Fruit fly (Drosophila melanogaster) whole organism, embryonic: ENCODE results near the gene CG4660.

Experiments used
- Atf6 ChIP-seq: fragments of 200-800 bp; sonication (Bioruptor generic); IDR thresholded peaks from 2 replicates; pipeline ENCODE4 v1.3.6; 2022; ENCODE audit warnings: missing biosample characterization, missing genetic modification characterization
- BtbVII ChIP-seq: fragments of 200-800 bp; sonication (Bioruptor generic); optimal IDR thresholded peaks from 3 replicates; lab custom pipeline; 2017; ENCODE audit warnings: missing biosample characterization, mild to moderate bottlenecking, missing genetic modification characterization
- CG10267 ChIP-seq: fragments of 200-800 bp; sonication (Bioruptor generic); optimal IDR thresholded peaks from 2 replicates; lab custom pipeline; 2018; ENCODE audit warnings: missing biosample characterization, mild to moderate bottlenecking, missing genetic modification characterization, moderate library complexity
- CG11504 ChIP-seq: fragments of 200-800 bp; sonication (Bioruptor generic); optimal IDR thresholded peaks from 3 replicates; lab custom pipeline; 2019; ENCODE audit warnings: missing biosample characterization, mild to moderate bottlenecking, missing genetic modification characterization, moderate library complexity
- CG13296 ChIP-seq: fragments of 200-800 bp; sonication (Bioruptor generic); optimal IDR thresholded peaks from 3 replicates; lab custom pipeline; 2018; ENCODE audit warnings: missing biosample characterization, mild to moderate bottlenecking, missing genetic modification characterization
- CG13894 ChIP-seq: fragments of 200-800 bp; sonication (Bioruptor generic); optimal IDR thresholded peaks from 3 replicates; lab custom pipeline; 2018; ENCODE audit warnings: missing biosample characterization, mild to moderate bottlenecking, missing genetic modification characterization, moderate library complexity
- CG2120 ChIP-seq: fragments of 200-800 bp; sonication (Bioruptor generic); optimal IDR thresholded peaks from 3 replicates; lab custom pipeline; 2016; ENCODE audit warnings: missing biosample characterization, missing genetic modification characterization
- CG3163 ChIP-seq: fragments of 200-800 bp; sonication (Bioruptor generic); optimal IDR thresholded peaks from 3 replicates; lab custom pipeline; 2016; ENCODE audit warnings: missing biosample characterization, missing genetic modification characterization
- CG5180 ChIP-seq: fragments of 200-800 bp; sonication (Bioruptor generic); optimal IDR thresholded peaks from 3 replicates; lab custom pipeline; 2017; ENCODE audit warnings: missing biosample characterization, missing genetic modification characterization, mild to moderate bottlenecking, moderate library complexity, missing genetic modification reagents
- CG6765 ChIP-seq: fragments of 200-800 bp; sonication (Bioruptor generic); optimal IDR thresholded peaks from 3 replicates; lab custom pipeline; 2017; ENCODE audit warnings: missing biosample characterization, mild to moderate bottlenecking, missing genetic modification characterization
- CG7786 ChIP-seq: fragments of 200-800 bp; sonication (Bioruptor generic); optimal IDR thresholded peaks from 2 replicates; lab custom pipeline; 2016; ENCODE audit warnings: missing biosample characterization, missing genetic modification characterization
- CG8290 ChIP-seq, 3 experiments: fragments of 200-800 bp; sonication (Bioruptor generic); optimal IDR thresholded peaks; 2 replicates each; lab custom pipeline; 2016 to 2019; ENCODE audit warnings: missing biosample characterization in 3 of 3, missing genetic modification characterization in 3 of 3, mild to moderate bottlenecking in 2 of 3, moderate library complexity in 1 of 3
- CG8388 ChIP-seq: fragments of 200-800 bp; sonication (Bioruptor generic); optimal IDR thresholded peaks from 2 replicates; lab custom pipeline; 2019; ENCODE audit warnings: missing biosample characterization, mild to moderate bottlenecking, missing genetic modification characterization, moderate library complexity
- CG9797 ChIP-seq: fragments of 200-800 bp; sonication (Bioruptor generic); optimal IDR thresholded peaks from 3 replicates; lab custom pipeline; 2018; ENCODE audit warnings: missing biosample characterization, mild to moderate bottlenecking, missing genetic modification characterization
- Dll ChIP-seq: fragments of 200-800 bp; sonication (Bioruptor generic); IDR thresholded peaks from 4 replicates; pipeline ENCODE4 v1.3.6; 2022; ENCODE audit warnings: missing biosample characterization, missing genetic modification characterization; ENCODE audit not compliant: partially characterized antibody
- Ets65A ChIP-seq: fragments of 200-800 bp; sonication (Bioruptor generic); peaks from one replicate; lab custom pipeline; 2016; ENCODE audit warnings: missing biosample characterization, missing genetic modification characterization
- GATAe ChIP-seq: fragments of 200-800 bp; sonication (Bioruptor generic); conservative IDR thresholded peaks from 2 replicates; pipeline ENCODE4 v1.3.6; 2022; ENCODE audit warnings: missing biosample characterization, missing genetic modification characterization
- Hsf ChIP-seq: fragments of 200-800 bp; sonication (Bioruptor generic); optimal IDR thresholded peaks from 3 replicates; lab custom pipeline; 2016; ENCODE audit warnings: missing biosample characterization, missing genetic modification characterization
- Med ChIP-seq: fragments of 200-800 bp; sonication (Bioruptor generic); peaks from one replicate; lab custom pipeline; 2016; ENCODE audit warnings: missing biosample characterization, missing genetic modification characterization, mild to moderate bottlenecking, inconsistent platforms, moderate library complexity
- NC2β ChIP-seq: fragments of 200-800 bp; sonication (Bioruptor generic); optimal IDR thresholded peaks from 2 replicates; lab custom pipeline; 2016; ENCODE audit warnings: missing biosample characterization, missing genetic modification characterization
- NK7.1 ChIP-seq: fragments of 200-800 bp; sonication (Bioruptor generic); optimal IDR thresholded peaks from 3 replicates; lab custom pipeline; 2016; ENCODE audit warnings: missing biosample characterization, missing genetic modification characterization
- Pdp1 ChIP-seq, 2 experiments: fragments of 200-800 bp; sonication (Bioruptor generic); optimal IDR thresholded peaks; 3 replicates each; lab custom pipeline; 2016; ENCODE audit warnings: missing biosample characterization in 2 of 2, missing genetic modification characterization in 2 of 2, mild to moderate bottlenecking in 1 of 2, moderate library complexity in 1 of 2
- Sry-β ChIP-seq: fragments of 200-800 bp; sonication (Bioruptor generic); optimal IDR thresholded peaks from 2 replicates; lab custom pipeline; 2018; ENCODE audit warnings: missing biosample characterization, mild to moderate bottlenecking, missing genetic modification characterization, moderate library complexity
- Trl ChIP-seq, 3 experiments: fragments of >200 bp in 2 of 3; fragments of 200-800 bp in 1 of 3; sonication (Bioruptor generic) in 1 of 3; optimal IDR thresholded peaks; 2 replicates in 1 of 3; 3 replicates in 2 of 3; lab custom pipeline; 2016 to 2017; ENCODE audit warnings: missing biosample characterization in 1 of 3, missing genetic modification characterization in 1 of 3
- Xbp1 ChIP-seq: fragments of 200-800 bp; sonication (Bioruptor generic); optimal IDR thresholded peaks from 3 replicates; lab custom pipeline; 2016; ENCODE audit warnings: missing biosample characterization, mild to moderate bottlenecking, missing genetic modification characterization
- bab2 ChIP-seq: fragments of 200-800 bp; sonication (Bioruptor generic); optimal IDR thresholded peaks from 2 replicates; lab custom pipeline; 2016; ENCODE audit warnings: missing biosample characterization, missing genetic modification characterization
- bcd ChIP-seq: fragments of 200-800 bp; sonication (Bioruptor generic); optimal IDR thresholded peaks from 2 replicates; lab custom pipeline; 2017; ENCODE audit warnings: missing biosample characterization, mild to moderate bottlenecking, missing genetic modification characterization
- bigmax ChIP-seq: fragments of 200-800 bp; sonication (Bioruptor generic); optimal IDR thresholded peaks from 2 replicates; lab custom pipeline; 2018; ENCODE audit warnings: missing biosample characterization, mild to moderate bottlenecking, missing genetic modification characterization
- chm ChIP-seq: fragments of 200-800 bp; sonication (Bioruptor generic); IDR thresholded peaks from 2 replicates; pipeline ENCODE4 v1.3.6; 2022; ENCODE audit warnings: missing biosample characterization, missing genetic modification characterization
- ci ChIP-seq: fragments of 200-800 bp; sonication (Bioruptor generic); IDR thresholded peaks from 3 replicates; pipeline ENCODE4 v1.3.6; 2022; ENCODE audit warnings: missing biosample characterization, missing genetic modification characterization
- croc ChIP-seq: fragments of 200-800 bp; sonication (Bioruptor generic); conservative IDR thresholded peaks from 3 replicates; pipeline ENCODE4 v1.3.6; 2022; ENCODE audit warnings: missing biosample characterization, missing genetic modification characterization
- crol ChIP-seq: fragments of 200-800 bp; sonication (Bioruptor generic); IDR thresholded peaks from 2 replicates; pipeline ENCODE4 v1.3.6; 2022; ENCODE audit warnings: missing biosample characterization, missing genetic modification characterization
- dmrt99B ChIP-seq: fragments of 200-800 bp; sonication (Bioruptor generic); optimal IDR thresholded peaks from 2 replicates; lab custom pipeline; 2018; ENCODE audit warnings: missing biosample characterization, mild to moderate bottlenecking, missing genetic modification characterization, moderate library complexity
- emc ChIP-seq: fragments of 200-800 bp; sonication (Bioruptor generic); optimal IDR thresholded peaks from 2 replicates; lab custom pipeline; 2016; ENCODE audit warnings: missing biosample characterization, missing genetic modification characterization
- fd3F ChIP-seq: fragments of 200-800 bp; sonication (Bioruptor generic); optimal IDR thresholded peaks from 2 replicates; lab custom pipeline; 2018; ENCODE audit warnings: missing biosample characterization, mild to moderate bottlenecking, missing genetic modification characterization, moderate library complexity
- fd96Cb ChIP-seq: fragments of 200-800 bp; sonication (Bioruptor generic); optimal IDR thresholded peaks from 2 replicates; lab custom pipeline; 2018; ENCODE audit warnings: missing biosample characterization, mild to moderate bottlenecking, missing genetic modification characterization, moderate library complexity
- gt ChIP-seq: fragments of 200-800 bp; sonication (Bioruptor generic); IDR thresholded peaks from 2 replicates; pipeline ENCODE4 v1.3.6; 2022; ENCODE audit warnings: missing biosample characterization, missing genetic modification characterization
- jigr1 ChIP-seq: fragments of 200-800 bp; sonication (Bioruptor generic); IDR thresholded peaks from 3 replicates; pipeline ENCODE4 v1.3.6; 2022; ENCODE audit warnings: missing biosample characterization, missing genetic modification characterization
- nerfin-1 ChIP-seq: fragments of 200-800 bp; sonication (Bioruptor generic); optimal IDR thresholded peaks from 3 replicates; lab custom pipeline; 2019; ENCODE audit warnings: missing biosample characterization, mild to moderate bottlenecking, missing genetic modification characterization, moderate library complexity
- row ChIP-seq: fragments of 200-800 bp; sonication (Bioruptor generic); IDR thresholded peaks from 3 replicates; pipeline ENCODE4 v1.3.6; 2022; ENCODE audit warnings: missing biosample characterization, missing genetic modification characterization
- tap ChIP-seq: fragments of 200-800 bp; optimal IDR thresholded peaks from 3 replicates; lab custom pipeline; 2019; ENCODE audit warnings: missing biosample characterization, mild to moderate bottlenecking, missing genetic modification characterization, moderate library complexity
- vnd ChIP-seq: fragments of 200-800 bp; sonication (Bioruptor generic); IDR thresholded peaks from 3 replicates; pipeline ENCODE4 v1.3.6; 2022; ENCODE audit warnings: missing biosample characterization, missing genetic modification characterization; ENCODE audit not compliant: partially characterized antibody
- vvl ChIP-seq: fragments of 200-800 bp; sonication (Bioruptor generic); IDR thresholded peaks from 2 replicates; pipeline ENCODE4 v1.3.6; 2022; ENCODE audit warnings: missing biosample characterization, missing genetic modification characterization
- wor ChIP-seq: fragments of 200-800 bp; sonication (Bioruptor generic); IDR thresholded peaks from 2 replicates; pipeline ENCODE4 v1.3.6; 2022; ENCODE audit warnings: missing biosample characterization, missing genetic modification characterization
- zfh1 ChIP-seq: fragments of 200-800 bp; sonication (Bioruptor generic); IDR thresholded peaks from 3 replicates; pipeline ENCODE4 v1.3.6; 2022; ENCODE audit warnings: missing biosample characterization, missing genetic modification characterization

Gene CG4660

DNA sequence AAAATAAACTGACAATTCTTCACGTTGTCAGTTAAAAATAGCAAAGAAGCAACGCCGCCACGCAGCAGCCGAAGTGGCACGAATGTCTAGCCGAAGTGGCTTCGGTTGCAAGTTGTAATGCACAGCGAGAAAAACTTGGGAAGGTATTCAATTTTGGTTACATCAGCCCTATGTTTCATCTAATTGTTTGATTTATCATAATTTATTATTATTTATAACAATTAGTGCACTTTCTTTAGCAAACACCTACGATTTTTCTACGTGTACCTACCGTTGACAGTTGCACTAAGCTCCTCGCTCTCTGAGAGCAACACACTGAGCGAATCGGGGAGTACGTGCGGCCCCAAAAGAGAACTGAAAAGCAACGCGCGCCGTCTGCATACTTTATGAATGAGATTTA is 6.3 kb downstream of the CG4660 start, which contains the start of gene Tsp5D (continued):
- TF ChIP-seq bigmax (GFP tag; lab: Kevin White, UChicago) (peak; percentile 44), CG9797 (GFP tag; lab: Kevin White, UChicago) (peak; percentile 28), NC2β (GFP tag; lab: Kevin White, UChicago) (no peak)

dm6 chrX:6068714-6069113 is 12.5 kb downstream of the CG4660 start:
- TF ChIP-seq NK7.1 (GFP tag; lab: Kevin White, UChicago) (no peak), CG2120 (GFP tag; lab: Kevin White, UChicago) (no peak), crol (GFP tag; lab: Robert Waterston, UW) (0 out of 2 replicates have a peak, but pooled peaks have one; percentile 31), CG11504 (tag; lab: Kevin White, UChicago) (peak; percentile 49), CG13894 (tag; lab: Kevin White, UChicago) (no peak), wor (GFP tag; lab: Robert Waterston, UW) (no peak), Trl (optimal IDR thresholded peaks at IDR 0.05; lab: Kevin White, UChicago) (peak in 1 of 2 experiments; percentile 47), Trl (GFP tag; optimal IDR thresholded peaks at IDR 0.05; lab: Kevin White, UChicago) (no peak), ci (0 out of 3 replicates have a peak, but pooled peaks have one; percentile 49), Ets65A (peak; percentile 37), row (GFP tag; lab: Robert Waterston, UW) (peak; percentile 26; the same call in 1 of the 3 replicates), Hsf (GFP tag; lab: Kevin White, UChicago) (no peak), Sry-β (GFP tag; lab: Kevin White, UChicago) (peak; percentile 84), vvl (GFP tag; lab: Robert Waterston, UW) (no peak), Med (GFP tag; lab: Kevin White, UChicago) (peak; percentile 6), CG3163 (GFP tag; lab: Kevin White, UChicago) (peak; percentile 59), CG5180 (GFP tag; lab: Kevin White, UChicago) (peak; percentile 3), dmrt99B (tag; lab: Kevin White, UChicago) (peak; percentile 5), Dll (GFP tag; lab: Robert Waterston, UW) (0 out of 4 replicates have a peak, but pooled peaks have one; percentile 22), Pdp1 (GFP tag; optimal IDR thresholded peaks at IDR 0.05; lab: Kevin White, UChicago) (peak in 1 of 2 experiments; percentile 90), chm (GFP tag; lab: Robert Waterston, UW) (no peak), vnd (GFP tag; lab: Robert Waterston, UW) (no peak)
- TF ChIP-seq, all 482 proteins: peak for 13

DNA sequence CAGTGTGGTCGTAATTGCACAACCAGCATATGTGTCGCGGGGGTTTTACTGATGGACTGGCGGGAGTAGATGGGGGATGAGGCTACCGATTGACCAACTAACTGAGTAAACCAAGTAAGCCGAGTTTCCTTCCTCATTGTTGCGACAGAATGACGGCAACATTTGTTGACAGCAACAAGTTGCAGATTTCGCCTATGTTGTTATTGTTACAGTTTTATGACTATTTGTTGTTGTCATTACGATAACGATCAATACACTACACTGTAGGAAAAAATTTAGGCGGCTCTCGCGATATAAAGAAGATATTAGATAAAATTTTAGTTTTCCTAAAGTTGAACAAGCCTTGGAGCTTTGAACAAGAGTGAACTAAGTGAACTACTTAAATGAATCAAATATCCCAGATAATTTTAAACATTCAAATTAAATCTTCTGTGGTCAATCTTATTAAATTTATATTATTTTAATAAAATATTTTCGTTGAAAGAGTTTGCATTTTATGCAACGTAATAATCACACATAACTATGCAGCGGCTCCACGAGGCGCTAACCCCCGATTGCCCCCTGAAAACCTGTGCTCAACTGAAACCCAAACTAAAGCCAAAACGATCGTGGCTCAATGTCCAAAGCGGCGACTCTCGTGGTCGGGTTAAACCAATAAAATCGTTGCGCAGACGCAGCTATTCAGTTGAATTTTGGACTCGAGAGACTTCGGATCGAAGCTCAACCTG is 13.7 kb downstream of the CG4660 start, which contains the start of gene CG5928:
Gene CG5928, plus strand, starts transcription at position 678 of the 728 bp plus-strand sequence.
- no peak for TF ChIP-seq bab2 (GFP tag; lab: Kevin White, UChicago)
- TF ChIP-seq CG7786 (GFP tag; lab: Kevin White, UChicago): no peak
- peak; percentile 5 for TF ChIP-seq nerfin-1 (tag; lab: Kevin White, UChicago)
- TF ChIP-seq croc (GFP tag; lab: Robert Waterston, UW): no peak
- TF ChIP-seq crol (GFP tag; lab: Robert Waterston, UW): no peak
- no peak for TF ChIP-seq jigr1 (GFP tag; lab: Robert Waterston, UW)
- TF ChIP-seq bcd: peak; percentile 38
- peak; percentile 39 for TF ChIP-seq CG13296
- TF ChIP-seq GATAe: no peak
- TF ChIP-seq CG8290 (GFP tag; optimal IDR thresholded peaks at IDR 0.05; lab: Kevin White, UChicago): no peak
- TF ChIP-seq CG8290 (tag; optimal IDR thresholded peaks at IDR 0.05; lab: Kevin White, UChicago): no peak
- peak; percentile 16 for TF ChIP-seq CG8388
- TF ChIP-seq Atf6 (GFP tag; lab: Robert Waterston, UW): peak; percentile 21; the same call in 1 of the 2 replicates
- no peak for TF ChIP-seq gt (GFP tag; lab: Robert Waterston, UW)
- TF ChIP-seq tap: peak; percentile 52
- TF ChIP-seq CG10267 (tag; lab: Kevin White, UChicago): peak; percentile 35
- peak; percentile 6 for TF ChIP-seq fd3F (GFP tag; lab: Kevin White, UChicago)
- peak; percentile 5 for TF ChIP-seq CG6765 (GFP tag; lab: Kevin White, UChicago)
- TF ChIP-seq zfh1: no peak
- peak; percentile 39 for TF ChIP-seq fd96Cb
- peak; percentile 13 for TF ChIP-seq BtbVII (GFP tag; lab: Kevin White, UChicago)
- peak; percentile 25 for TF ChIP-seq Xbp1 (GFP tag; lab: Kevin White, UChicago)
- TF ChIP-seq emc: no peak
